Fruit fly (Drosophila melanogaster) whole organism, larva: ENCODE results near the gene CG7365.

Source experiments
- noc ChIP-seq: fragments of 200-800 bp; sonication (Bioruptor generic); optimal IDR thresholded peaks from 3 replicates; lab custom pipeline; 2019; ENCODE audit warnings: missing biosample characterization, mild to moderate bottlenecking, missing genetic modification characterization, moderate library complexity

CG7365 gene

DNA sequence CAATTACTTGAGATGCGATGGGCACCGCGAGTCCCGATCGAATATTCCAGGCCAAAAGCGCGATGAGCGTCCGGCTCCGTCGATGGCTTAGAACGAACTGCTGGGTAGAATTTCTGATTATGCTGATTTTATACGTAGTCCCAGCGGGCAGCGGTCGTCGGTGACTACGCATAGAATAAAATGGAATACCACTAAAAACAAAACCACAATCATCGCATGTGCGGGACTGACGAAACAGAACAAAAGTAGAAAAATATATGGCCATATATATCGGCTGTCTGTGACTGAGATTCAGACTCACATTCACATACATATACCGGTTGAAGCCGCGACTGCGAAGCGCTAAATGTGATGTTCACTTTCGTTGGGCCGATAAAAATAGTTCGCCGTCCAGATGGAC, at the start of gene CG7365:
Gene CG7365, minus strand, starts transcription at position 101 of the 400 bp plus-strand sequence.
- TF ChIP-seq noc (tag; lab: Kevin White, UChicago): no peak

DNA sequence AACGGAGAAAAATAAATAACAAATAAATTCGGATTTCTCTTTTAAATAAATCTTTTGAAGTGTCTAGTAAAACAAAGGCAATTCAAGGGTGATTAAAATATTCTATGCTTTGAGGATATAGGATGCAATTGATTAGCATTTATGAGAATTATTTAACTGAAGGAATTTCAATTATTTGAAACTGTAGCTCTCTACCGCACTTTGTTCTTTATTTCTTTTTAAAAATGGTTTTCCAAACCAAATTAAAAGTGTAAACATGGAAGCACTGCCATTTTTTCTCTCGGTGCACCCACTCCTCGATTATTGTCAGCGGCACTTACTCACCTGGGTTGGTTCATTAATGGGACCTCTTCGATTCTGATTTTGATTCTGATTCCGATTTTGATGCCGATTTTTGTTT, 41.0 kb upstream of the CG7365 start:
- TF ChIP-seq noc (tag; lab: Kevin White, UChicago): no peak

DNA sequence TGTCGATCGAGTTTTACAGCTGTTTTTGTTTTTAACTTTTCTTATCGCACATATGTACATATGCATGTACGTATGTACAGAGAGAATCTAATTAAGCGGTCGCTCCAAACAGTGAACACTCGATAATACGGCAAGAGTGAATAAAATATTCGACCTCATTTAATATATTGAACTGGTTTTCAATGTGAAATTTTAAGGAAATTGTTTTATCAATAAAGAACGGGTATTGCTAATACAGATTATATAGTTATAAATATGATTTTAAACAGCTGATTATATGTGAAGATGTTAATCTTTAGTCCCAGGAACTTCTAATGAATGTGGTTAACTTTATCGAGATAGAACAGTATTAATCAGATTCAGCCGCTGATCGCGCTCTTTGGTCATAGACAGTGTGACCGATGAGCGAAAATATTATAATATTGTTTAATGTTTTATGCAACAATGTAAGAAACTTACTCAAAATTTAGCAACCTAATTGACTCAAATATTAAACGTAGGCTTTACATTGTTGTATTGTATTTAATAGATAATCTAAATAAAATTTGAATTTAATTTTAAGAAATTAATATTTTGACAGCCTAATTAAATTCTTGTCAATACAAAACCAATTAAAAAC, 13.5 kb upstream of the CG7365 start, which contains the start of gene CG7328:
Gene CG7328, minus strand, starts transcription at position 19 of the 619 bp plus-strand sequence.
- TF ChIP-seq noc (tag; lab: Kevin White, UChicago): peak; percentile 90

DNA sequence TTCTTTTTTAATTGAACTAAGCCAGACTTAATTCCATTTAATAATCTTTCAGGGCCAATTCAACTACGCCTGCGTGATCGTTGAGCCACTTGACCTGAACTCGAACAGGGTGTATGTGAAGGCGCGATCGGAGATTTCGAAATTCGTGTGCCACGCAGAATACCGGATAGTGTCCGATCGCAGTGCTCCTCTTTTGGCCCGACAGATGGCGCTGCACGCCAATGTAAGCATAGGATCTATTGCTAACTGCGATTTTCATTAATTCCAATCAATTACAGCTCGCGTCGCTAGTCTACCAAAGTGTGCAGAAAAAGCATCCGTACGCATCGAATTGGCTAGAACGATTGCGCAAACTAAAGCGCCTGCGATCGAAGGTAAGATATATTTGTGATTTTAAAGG, 11.1 kb upstream of the CG7365 start:
- TF ChIP-seq noc (tag; lab: Kevin White, UChicago): no peak

DNA sequence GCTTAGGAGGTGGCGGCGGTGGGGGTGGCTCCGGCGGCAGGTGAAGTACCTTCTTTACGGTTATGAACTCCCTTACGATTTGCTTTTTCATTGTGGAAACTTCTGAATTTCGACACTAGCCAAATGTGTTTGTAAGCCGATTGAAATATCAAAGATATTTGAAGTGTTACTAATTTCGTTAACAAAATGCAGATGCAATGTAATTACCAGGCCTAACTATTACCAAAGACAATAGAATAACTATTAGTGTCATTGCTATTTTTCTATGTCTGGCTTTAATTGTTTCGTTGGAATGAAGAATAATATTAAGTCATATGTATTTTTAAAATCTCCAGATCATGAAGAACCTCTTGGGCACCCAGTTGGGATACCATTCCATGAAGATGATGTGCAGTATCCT, 6.0 kb upstream of the CG7365 start, which contains the start of gene CG7335:
Gene CG7335, minus strand, starts transcription at position 101 of the 400 bp plus-strand sequence.
- no peak for TF ChIP-seq noc (tag; lab: Kevin White, UChicago)

DNA sequence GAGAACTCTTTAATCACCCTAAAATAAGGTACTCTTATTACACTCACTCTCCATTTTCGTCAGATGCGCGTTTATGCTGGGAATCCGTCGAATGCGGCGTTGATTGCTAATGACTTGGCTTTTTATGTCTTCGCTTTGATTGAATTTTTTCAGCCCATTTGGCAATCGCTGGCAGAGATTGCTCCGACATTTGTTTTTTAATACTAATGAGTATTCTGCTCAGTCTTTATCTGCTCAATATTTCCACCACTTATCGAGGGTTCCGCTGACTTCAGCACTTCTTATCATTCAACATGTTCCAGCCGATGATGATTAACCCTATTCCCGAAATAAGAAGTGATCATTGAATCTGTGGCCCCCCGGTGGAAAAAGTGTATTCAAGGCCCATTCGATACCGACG, 4.5 kb upstream of the CG7365 start, which contains the start of gene obst-J:
Gene obst-J, minus strand, starts transcription at position 101 of the 400 bp plus-strand sequence.
- no peak for TF ChIP-seq noc (tag; lab: Kevin White, UChicago)

DNA sequence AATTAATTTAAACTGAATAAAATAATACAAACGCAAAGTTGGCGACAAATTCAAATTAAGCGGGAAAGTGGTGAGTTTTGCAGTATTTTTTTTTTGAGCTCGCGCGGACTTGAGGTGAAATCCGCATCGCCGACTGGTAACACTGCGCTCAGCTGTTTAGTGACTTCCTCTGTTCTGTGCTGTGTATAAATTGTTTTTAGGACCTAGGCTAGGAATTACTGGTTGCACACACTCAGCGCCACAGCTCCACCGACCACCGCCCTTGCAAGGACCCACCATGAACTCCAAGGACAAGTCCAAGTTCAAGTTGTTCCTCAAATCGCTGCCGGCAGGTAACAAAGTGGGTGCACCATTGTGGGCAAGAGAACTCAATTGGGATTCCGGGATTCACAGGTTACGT, 1.9 kb upstream of the CG7365 start, which contains the start of gene gig:
Gene gig, plus strand, starts transcription at position 150 of the 400 bp plus-strand sequence.
- TF ChIP-seq noc (tag; lab: Kevin White, UChicago): no peak

DNA sequence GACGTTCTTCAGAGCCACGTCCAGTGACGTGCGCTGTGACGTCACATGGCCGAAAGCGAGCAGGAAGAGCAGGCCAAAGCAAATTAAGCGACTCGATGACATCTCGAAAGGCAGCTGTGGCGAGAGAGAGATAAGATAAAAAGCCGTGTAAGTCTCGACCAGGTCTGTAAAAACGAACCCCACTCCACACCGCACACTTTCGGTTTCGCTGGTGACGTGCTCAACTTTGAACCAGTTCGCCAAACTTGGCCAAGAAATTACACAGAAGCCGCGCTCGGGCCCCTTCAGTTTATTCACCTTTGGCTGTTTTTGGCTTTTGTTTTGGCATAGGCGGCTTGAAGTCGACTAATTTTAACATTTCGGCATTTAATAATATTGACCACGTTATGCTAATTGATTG, 1.1 kb downstream of the CG7365 start:
- TF ChIP-seq noc (tag; lab: Kevin White, UChicago): no peak

DNA sequence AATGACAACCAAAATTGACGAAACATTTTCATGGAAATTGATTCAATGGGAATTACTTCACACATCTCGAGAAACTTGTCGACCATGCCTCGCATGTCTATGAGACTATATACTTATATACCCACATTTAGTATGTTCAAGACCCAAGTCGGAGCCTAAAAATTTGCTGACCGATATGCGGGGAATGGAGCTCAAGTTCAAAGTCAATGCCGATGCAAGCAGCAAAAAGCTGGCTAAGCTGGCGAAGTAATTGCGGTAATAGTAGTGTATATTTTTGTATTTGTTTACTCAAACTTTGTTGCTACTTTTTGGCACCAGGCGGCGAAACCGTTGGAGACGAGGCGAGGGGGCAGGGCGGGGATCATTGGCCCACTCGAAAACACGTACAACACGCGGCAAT, 4.1 kb downstream of the CG7365 start:
- TF ChIP-seq noc (tag; lab: Kevin White, UChicago): no peak

DNA sequence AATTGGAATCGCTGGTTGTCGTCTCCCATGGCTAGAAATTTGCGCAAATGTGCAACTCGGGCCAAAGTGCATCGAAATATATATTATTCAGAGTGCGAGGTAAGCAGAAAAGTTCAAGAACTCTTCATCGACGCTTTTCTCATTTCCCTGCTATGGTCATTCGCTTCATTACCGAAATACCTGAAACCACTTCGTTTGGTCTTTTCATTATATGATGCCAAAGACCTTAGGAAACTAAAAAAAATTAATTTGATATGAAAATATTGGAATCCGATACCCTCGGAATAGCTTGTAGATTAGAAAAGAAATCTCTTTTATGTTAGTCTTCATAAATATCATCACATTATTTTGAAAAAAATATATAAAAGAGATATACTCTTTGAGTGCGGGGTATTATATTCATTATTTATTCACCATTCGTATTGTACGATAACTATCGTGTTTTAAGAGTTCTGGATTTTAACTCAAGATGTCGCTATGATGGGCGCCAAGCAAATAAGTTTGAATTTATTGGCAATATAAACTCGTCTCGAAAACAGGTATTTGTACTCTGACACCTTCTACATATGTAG, 14.3 kb downstream of the CG7365 start, which contains the start of gene CG14187:
Gene CG14187, minus strand, starts transcription at position 51 of the 572 bp plus-strand sequence.
- no peak for TF ChIP-seq noc (tag; lab: Kevin White, UChicago)

DNA sequence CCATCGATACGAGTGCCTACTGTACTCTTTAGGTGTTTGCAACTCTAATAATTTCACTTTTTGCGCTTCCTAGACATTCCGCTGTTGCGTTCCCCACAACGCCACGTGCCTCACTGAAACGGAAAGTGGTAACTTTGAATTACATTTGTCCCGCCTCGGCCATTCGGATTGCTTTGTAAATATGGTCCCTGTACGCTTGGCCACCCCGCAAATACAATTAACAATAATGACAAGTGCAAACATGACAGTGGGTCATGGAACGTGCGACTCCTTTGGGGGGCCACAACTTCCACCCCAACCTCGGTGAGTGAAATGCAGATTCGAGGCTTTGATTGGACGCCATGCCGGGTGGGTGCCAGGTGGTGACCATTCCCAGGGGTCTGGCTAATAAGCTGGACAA, 15.7 kb downstream of the CG7365 start, which contains the start of gene Ir76b:
Gene Ir76b, minus strand, starts transcription at position 101 of the 400 bp plus-strand sequence.
- no peak for TF ChIP-seq noc (tag; lab: Kevin White, UChicago)

DNA sequence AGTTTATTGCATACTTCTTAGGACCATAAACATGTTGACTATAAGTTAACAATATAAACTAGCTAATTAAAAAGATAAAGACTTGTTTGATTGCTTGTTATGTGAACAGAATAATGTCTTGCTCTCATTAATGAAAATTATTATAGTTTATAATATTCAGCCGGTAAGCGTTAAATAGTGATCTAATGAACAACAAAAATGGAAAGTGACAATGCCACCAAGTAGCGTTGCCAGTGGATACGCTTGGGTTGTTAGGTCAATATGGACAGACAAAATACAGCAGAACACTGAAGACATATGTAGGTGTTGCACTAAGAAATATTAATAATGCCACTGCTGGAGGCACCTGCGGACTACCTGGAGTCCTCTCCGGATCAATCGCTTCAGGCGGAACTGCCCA, 21.4 kb downstream of the CG7365 start, which contains the start of gene CG14185:
Gene CG14185, plus strand, starts transcription at position 301 of the 400 bp plus-strand sequence.
- no peak for TF ChIP-seq noc (tag; lab: Kevin White, UChicago)

DNA sequence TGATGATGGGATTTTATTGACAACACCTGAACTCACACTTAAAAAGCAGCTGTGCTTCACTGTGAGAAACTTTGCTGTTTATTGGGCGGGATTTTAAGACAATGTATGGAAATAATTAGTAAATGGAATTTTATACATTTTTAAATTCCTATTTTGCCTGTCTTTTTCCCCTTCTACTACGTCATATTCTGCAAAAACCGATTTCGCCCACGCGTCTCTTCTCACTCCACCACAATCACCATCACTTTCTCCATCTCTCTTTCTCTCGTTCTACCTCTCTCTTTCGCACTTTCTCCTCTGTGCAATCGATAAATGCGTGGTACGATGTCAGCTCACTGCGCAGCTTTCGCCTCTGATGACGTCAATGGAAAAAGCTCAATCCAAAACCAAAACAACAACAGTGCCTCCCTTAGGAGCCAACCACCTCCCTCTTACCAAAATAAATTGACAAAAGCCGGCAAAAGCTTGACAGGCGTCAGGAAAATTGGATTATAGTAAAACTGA, 22.6 kb downstream of the CG7365 start:
- no peak for TF ChIP-seq noc (tag; lab: Kevin White, UChicago)

DNA sequence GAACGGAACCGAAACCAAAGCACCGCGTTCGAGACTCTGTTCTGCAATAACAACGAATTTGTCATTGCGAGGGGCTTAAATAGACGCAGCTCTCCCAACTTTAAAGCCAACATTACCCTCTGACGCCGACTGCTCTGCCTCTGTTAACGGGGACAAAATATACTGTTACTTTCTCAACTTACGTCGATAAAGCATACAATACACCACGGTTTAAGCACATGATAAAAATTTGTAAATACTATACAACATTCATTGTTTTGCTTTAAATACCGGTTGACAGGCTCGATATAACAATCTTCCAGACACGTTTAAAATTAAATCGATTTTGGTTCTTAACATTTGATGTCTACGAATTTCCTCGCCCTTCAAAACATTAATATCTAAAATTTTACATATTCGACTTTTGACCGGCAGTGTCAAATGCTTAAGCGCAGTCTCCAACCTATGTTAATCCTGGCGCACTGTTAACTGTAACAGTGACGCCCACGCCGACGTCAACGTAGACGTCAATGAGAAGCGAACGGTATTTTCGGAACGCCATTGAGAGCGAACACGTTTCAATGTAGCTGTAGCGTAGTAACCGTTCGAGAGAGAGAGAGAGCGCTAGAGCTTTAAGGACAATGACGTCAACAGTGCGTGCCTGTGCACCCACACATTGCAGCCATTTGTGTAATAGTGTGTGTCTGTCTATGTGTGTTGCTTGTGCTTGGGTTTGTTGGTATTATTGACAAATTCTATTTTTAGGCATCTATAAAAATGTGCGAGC, 23.2 kb downstream of the CG7365 start, which contains the start of gene CG14186:
Gene CG14186, minus strand, starts transcription at position 51 of the 766 bp plus-strand sequence.
- TF ChIP-seq noc (tag; lab: Kevin White, UChicago): no peak

DNA sequence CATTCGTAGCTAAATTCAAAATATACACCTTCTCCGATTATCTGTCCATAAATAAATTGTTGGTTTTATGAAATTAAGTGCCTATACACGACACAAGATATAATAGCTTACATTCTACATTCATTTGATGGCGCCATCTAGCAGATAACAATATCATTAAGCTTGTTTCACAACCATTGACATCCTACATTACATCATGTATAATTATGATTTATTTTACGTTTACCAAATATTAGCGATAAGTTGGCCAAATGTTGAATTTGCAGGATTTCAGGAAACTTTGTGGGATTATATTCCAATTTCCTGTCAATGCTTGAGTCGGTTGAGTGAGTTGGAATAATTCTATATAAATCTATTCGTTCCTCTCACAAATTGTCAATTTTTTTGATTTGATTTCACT, 29.9 kb downstream of the CG7365 start:
- no peak for TF ChIP-seq noc (tag; lab: Kevin White, UChicago)
